Worm (Caenorhabditis elegans) whole organism, L4/young adult: ENCODE measurements around the gene C25F9.13.

Experiments
- W03F9.2 ChIP-seq: fragments of 150-350 bp; optimal IDR thresholded peaks from 2 replicates; lab custom pipeline; 2014; ENCODE audit warnings: missing biosample characterization, missing genetic modification characterization
- him-1 ChIP-seq: sonication (generic microtip); optimal IDR thresholded peaks from 2 replicates; lab custom pipeline; 2016; ENCODE audit warnings: missing genotype, missing genetic modification reagents, missing genetic modification characterization, missing compliant biosample characterization

- TF ChIP-seq him-1 (tag; lab: Kevin White, UChicago) (no peak), W03F9.2 (no peak)
Observed at ce11 chrV:19394750-19395149, 4.0 kb downstream of the C25F9.13 start, which contains the start of gene C25F9.8.
